Worm (Caenorhabditis elegans) whole organism, late embryonic: ENCODE results near the gene ins-5.

ENCODE experiments used
- K09A11.1 ChIP-seq: sonication (generic microtip); optimal IDR thresholded peaks from 2 replicates; lab custom pipeline; 2017; ENCODE audit warnings: antibody characterized with exemption, mild to moderate bottlenecking, missing genetic modification characterization, missing compliant biosample characterization; ENCODE audit not compliant: insufficient read depth
- ceh-31 ChIP-seq: sonication (generic microtip); optimal IDR thresholded peaks from 2 replicates; lab custom pipeline; 2016; ENCODE audit warnings: missing genetic modification characterization, missing compliant biosample characterization
- dve-1 ChIP-seq: sonication (generic microtip); optimal IDR thresholded peaks from 2 replicates; lab custom pipeline; 2017; ENCODE audit warnings: antibody characterized with exemption, mild to moderate bottlenecking, missing genetic modification characterization, missing compliant biosample characterization
- fkh-10 ChIP-seq: fragments of 150-350 bp; optimal IDR thresholded peaks from 2 replicates; lab custom pipeline; 2014; ENCODE audit warnings: missing biosample characterization, missing genetic modification reagents, missing genetic modification characterization
- madf-2 ChIP-seq: sonication (generic microtip); optimal IDR thresholded peaks from 2 replicates; lab custom pipeline; 2017; ENCODE audit warnings: missing genetic modification characterization, missing compliant biosample characterization
- nfya-1 ChIP-seq: sonication (generic microtip); optimal IDR thresholded peaks from 2 replicates; lab custom pipeline; 2017; ENCODE audit warnings: missing genetic modification characterization, mild to moderate bottlenecking, missing compliant biosample characterization, antibody characterized with exemption, moderate library complexity
- pha-4 ChIP-seq: fragments of 150-350 bp; optimal IDR thresholded peaks from 2 replicates; lab custom pipeline; 2018; ENCODE audit warnings: missing biosample characterization, missing genetic modification reagents, missing genetic modification characterization
- rnt-1 ChIP-seq: sonication (generic microtip); optimal IDR thresholded peaks from 2 replicates; lab custom pipeline; 2016; ENCODE audit warnings: missing genetic modification characterization, missing compliant biosample characterization
- tbx-2 ChIP-seq: sonication (generic microtip); optimal IDR thresholded peaks from 2 replicates; lab custom pipeline; 2016; ENCODE audit warnings: missing genetic modification characterization, missing compliant biosample characterization

DNA sequence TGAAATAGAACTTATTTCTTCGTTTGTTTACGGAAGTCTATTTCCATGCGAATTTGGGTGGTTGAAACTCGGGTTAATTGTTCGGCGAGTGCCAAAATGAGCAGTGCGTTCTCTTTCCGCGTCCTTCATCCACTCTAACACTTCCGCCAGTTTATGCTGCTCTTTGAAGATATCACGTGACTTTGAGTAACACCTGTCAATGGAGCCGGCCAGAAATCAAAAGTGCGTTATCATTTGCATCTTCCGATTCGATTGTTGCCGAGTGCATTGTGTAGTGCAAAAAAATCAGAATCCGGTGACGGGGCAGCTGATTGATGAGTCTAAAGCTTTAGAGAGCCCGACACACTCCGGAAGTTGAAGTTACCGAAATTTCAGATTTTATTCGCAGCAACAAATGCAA is 3.6 kb downstream of the ins-5 start:
- TF ChIP-seq fkh-10 (GFP tag; lab: Kevin White, UChicago) (no peak), K09A11.1 (tag; lab: Kevin White, UChicago) (no peak), dve-1 (no peak), pha-4 (no peak), ceh-31 (tag; lab: Kevin White, UChicago) (no peak), rnt-1 (no peak), nfya-1 (tag; lab: Kevin White, UChicago) (no peak), tbx-2 (tag; lab: Kevin White, UChicago) (no peak), madf-2 (no peak)
